Worm (Caenorhabditis elegans) whole organism, early embryonic: ENCODE measurements around the gene cpna-1.
A peak's percentile ranks its signal among the peaks of the same experiment; 100 is the strongest.

ENCODE experiments used
- B0310.2 ChIP-seq: sonication (generic microtip); optimal IDR thresholded peaks from 2 replicates; lab custom pipeline; 2016; ENCODE audit warnings: mild to moderate bottlenecking, missing genetic modification characterization, missing compliant biosample characterization
- F13C5.2 ChIP-seq: sonication (generic microtip); optimal IDR thresholded peaks from 2 replicates; lab custom pipeline; 2017; ENCODE audit warnings: mild to moderate bottlenecking, missing genetic modification characterization, inconsistent platforms, missing compliant biosample characterization
- aly-1 ChIP-seq: sonication (generic microtip); optimal IDR thresholded peaks from 2 replicates; lab custom pipeline; 2016; ENCODE audit warnings: missing genetic modification characterization, missing compliant biosample characterization
- ama-1 ChIP-seq: fragments of 150-350 bp; optimal IDR thresholded peaks from 2 replicates; lab custom pipeline; 2014
- ceh-13 ChIP-seq: fragments of 200-800 bp; sonication (Bioruptor generic); optimal IDR thresholded peaks from 2 replicates; lab custom pipeline; 2018; ENCODE audit warnings: mild to moderate bottlenecking, missing genetic modification characterization, missing compliant biosample characterization
- ceh-36 ChIP-seq: sonication (generic microtip); optimal IDR thresholded peaks from 2 replicates; lab custom pipeline; 2016; ENCODE audit warnings: missing genetic modification characterization, inconsistent platforms, missing compliant biosample characterization
- ets-7 ChIP-seq: sonication (generic microtip); optimal IDR thresholded peaks from 2 replicates; lab custom pipeline; 2016; ENCODE audit warnings: missing genotype, missing genetic modification characterization, missing compliant biosample characterization
- flt-1 ChIP-seq: fragments of 200-800 bp; sonication (Bioruptor generic); IDR thresholded peaks from 2 replicates; pipeline ENCODE4 v1.3.6; 2022; ENCODE audit warnings: missing genetic modification characterization, missing compliant biosample characterization
- hmbx-1 ChIP-seq: sonication (generic microtip); optimal IDR thresholded peaks from 2 replicates; lab custom pipeline; 2016; ENCODE audit warnings: mild to moderate bottlenecking, missing genetic modification characterization, missing compliant biosample characterization
- hmg-4 ChIP-seq: fragments of 200-800 bp; sonication (Bioruptor generic); optimal IDR thresholded peaks from 2 replicates; lab custom pipeline; 2018; ENCODE audit warnings: mild to moderate bottlenecking, missing genetic modification characterization, missing compliant biosample characterization
- hnd-1 ChIP-seq: sonication (generic microtip); optimal IDR thresholded peaks from 2 replicates; lab custom pipeline; 2016; ENCODE audit warnings: missing genetic modification characterization, missing compliant biosample characterization
- pes-1 ChIP-seq: fragments of 200-800 bp; sonication (Bioruptor generic); IDR thresholded peaks from 2 replicates; pipeline ENCODE4 v1.3.6; 2022; ENCODE audit warnings: missing genetic modification reagents, missing genetic modification characterization, missing compliant biosample characterization
- scrt-1 ChIP-seq: fragments of 200-800 bp; sonication (Bioruptor generic); IDR thresholded peaks from 2 replicates; pipeline ENCODE4 v1.3.6; 2022; ENCODE audit warnings: missing genetic modification characterization, missing compliant biosample characterization
- sea-1 ChIP-seq: fragments of 200-800 bp; sonication (Bioruptor generic); conservative IDR thresholded peaks from 2 replicates; pipeline ENCODE4 v1.3.6; 2022; ENCODE audit warnings: missing genetic modification characterization, missing compliant biosample characterization
- tbx-11 ChIP-seq: fragments of 200-800 bp; sonication (Bioruptor generic); IDR thresholded peaks from 2 replicates; pipeline ENCODE4 v1.3.6; 2022; ENCODE audit warnings: missing genetic modification characterization, missing compliant biosample characterization
- tbx-37 ChIP-seq: fragments of 200-800 bp; sonication (Bioruptor generic); conservative IDR thresholded peaks from 2 replicates; pipeline ENCODE4 v1.3.6; 2022; ENCODE audit warnings: missing genetic modification reagents, missing genetic modification characterization, missing compliant biosample characterization
- tra-4 ChIP-seq: sonication (generic microtip); optimal IDR thresholded peaks from 2 replicates; lab custom pipeline; 2017; ENCODE audit warnings: missing genetic modification characterization, missing compliant biosample characterization

Gene cpna-1

ce11 chrII:4235959-4236358 is 49.5 kb downstream of the cpna-1 start, which contains the start of gene fbxc-43:
Gene fbxc-43 (minus strand): TSS chrII:4235996.
- no peak for TF ChIP-seq hmbx-1 (tag; lab: Kevin White, UChicago)
- TF ChIP-seq hnd-1: no peak
- no peak for TF ChIP-seq B0310.2 (tag; lab: Kevin White, UChicago)
- TF ChIP-seq ama-1: no peak
- TF ChIP-seq scrt-1 (GFP tag; lab: Robert Waterston, UW): no peak
- no peak for TF ChIP-seq tra-4 (tag; lab: Kevin White, UChicago)
- no peak for TF ChIP-seq hmg-4 (GFP tag; lab: Kevin White, UChicago)

- 0 out of 2 replicates have a peak, but pooled peaks have one; percentile 42 for TF ChIP-seq sea-1 (GFP tag; lab: Robert Waterston, UW)
- peak; percentile 63 for TF ChIP-seq hmg-4 (GFP tag; lab: Kevin White, UChicago)
- peak; percentile 11 for TF ChIP-seq hmbx-1 (tag; lab: Kevin White, UChicago)
- peak; percentile 48 for TF ChIP-seq ceh-13 (GFP tag; lab: Kevin White, UChicago)
- peak; percentile 77 for TF ChIP-seq ceh-36 (tag; lab: Kevin White, UChicago)
- no peak for TF ChIP-seq ama-1
- TF ChIP-seq B0310.2 (tag; lab: Kevin White, UChicago): peak; percentile 17
- peak; percentile 74 for TF ChIP-seq tbx-37 (GFP tag; lab: Robert Waterston, UW)
- peak; percentile 15 for TF ChIP-seq tra-4 (tag; lab: Kevin White, UChicago)
- peak; percentile 88 for TF ChIP-seq pes-1 (GFP tag; lab: Robert Waterston, UW)
- no peak for TF ChIP-seq ets-7 (tag; lab: Kevin White, UChicago)
- peak; percentile 76 for TF ChIP-seq scrt-1 (GFP tag; lab: Robert Waterston, UW)
- peak; percentile 68 for TF ChIP-seq flt-1
- peak; percentile 84 for TF ChIP-seq F13C5.2 (tag; lab: Kevin White, UChicago)
- peak; percentile 51 for TF ChIP-seq aly-1 (tag; lab: Kevin White, UChicago)
- peak; percentile 79 for TF ChIP-seq tbx-11 (GFP tag; lab: Robert Waterston, UW)
- peak; percentile 58 for TF ChIP-seq hnd-1
Observed at ce11 chrII:4237701-4238214, 51.3 kb downstream of the cpna-1 start, which contains the start of the genes fbxc-44 and C16A11.2. Gene fbxc-44 (minus strand): TSS chrII:4237751. Gene C16A11.2 (plus strand): TSS chrII:4238203.

ce11 chrII:4238963-4239362 is 52.5 kb downstream of the cpna-1 start:
- no peak for TF ChIP-seq sea-1 (GFP tag; lab: Robert Waterston, UW)
- TF ChIP-seq aly-1 (tag; lab: Kevin White, UChicago): no peak
- TF ChIP-seq ets-7 (tag; lab: Kevin White, UChicago): no peak
- no peak for TF ChIP-seq F13C5.2 (tag; lab: Kevin White, UChicago)
- no peak for TF ChIP-seq hmbx-1 (tag; lab: Kevin White, UChicago)
- TF ChIP-seq hnd-1: no peak
- no peak for TF ChIP-seq tra-4 (tag; lab: Kevin White, UChicago)
- TF ChIP-seq ama-1: no peak
- no peak for TF ChIP-seq B0310.2 (tag; lab: Kevin White, UChicago)
- TF ChIP-seq ceh-36 (tag; lab: Kevin White, UChicago): no peak
- TF ChIP-seq tbx-11 (GFP tag; lab: Robert Waterston, UW): no peak
- TF ChIP-seq hmg-4 (GFP tag; lab: Kevin White, UChicago): no peak
- no peak for TF ChIP-seq pes-1 (GFP tag; lab: Robert Waterston, UW)
- no peak for TF ChIP-seq flt-1
- TF ChIP-seq ceh-13 (GFP tag; lab: Kevin White, UChicago): no peak

DNA sequence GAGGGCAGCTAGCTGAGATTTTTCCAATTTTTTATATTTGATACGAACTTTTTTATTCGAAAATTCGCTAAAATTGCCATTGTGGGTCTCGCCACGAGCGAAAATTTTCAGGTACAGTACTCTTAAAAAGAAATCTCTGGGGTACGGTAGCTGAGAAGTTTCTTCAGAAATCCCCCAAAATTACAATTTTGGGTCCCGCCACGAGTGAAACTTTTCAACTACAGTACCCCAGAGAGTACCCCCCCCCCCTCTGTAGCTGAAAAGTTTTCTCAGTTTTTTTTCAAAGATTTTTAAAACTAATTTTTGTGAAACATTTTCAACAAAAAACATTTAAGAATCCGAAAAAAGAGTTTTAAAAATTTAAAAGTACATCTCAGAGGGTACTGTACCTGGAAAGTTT is 58.5 kb downstream of the cpna-1 start:
- no peak for TF ChIP-seq ceh-13 (GFP tag; lab: Kevin White, UChicago)
- no peak for TF ChIP-seq ets-7 (tag; lab: Kevin White, UChicago)
- no peak for TF ChIP-seq pes-1 (GFP tag; lab: Robert Waterston, UW)
- TF ChIP-seq tbx-11 (GFP tag; lab: Robert Waterston, UW): no peak
- TF ChIP-seq hmg-4 (GFP tag; lab: Kevin White, UChicago): no peak
- no peak for TF ChIP-seq tbx-37 (GFP tag; lab: Robert Waterston, UW)
- no peak for TF ChIP-seq aly-1 (tag; lab: Kevin White, UChicago)
- no peak for TF ChIP-seq ama-1
- TF ChIP-seq scrt-1 (GFP tag; lab: Robert Waterston, UW): no peak
- TF ChIP-seq ceh-36 (tag; lab: Kevin White, UChicago): no peak
- TF ChIP-seq tra-4 (tag; lab: Kevin White, UChicago): no peak
- TF ChIP-seq flt-1: no peak
- TF ChIP-seq B0310.2 (tag; lab: Kevin White, UChicago): no peak
- TF ChIP-seq F13C5.2 (tag; lab: Kevin White, UChicago): no peak
- no peak for TF ChIP-seq sea-1 (GFP tag; lab: Robert Waterston, UW)
- TF ChIP-seq hnd-1: no peak
- TF ChIP-seq hmbx-1 (tag; lab: Kevin White, UChicago): no peak

- TF ChIP-seq tra-4 (tag; lab: Kevin White, UChicago) (no peak), aly-1 (tag; lab: Kevin White, UChicago) (no peak), ama-1 (no peak), pes-1 (GFP tag; lab: Robert Waterston, UW) (no peak), ceh-36 (tag; lab: Kevin White, UChicago) (no peak), flt-1 (no peak), scrt-1 (GFP tag; lab: Robert Waterston, UW) (no peak), sea-1 (GFP tag; lab: Robert Waterston, UW) (no peak), F13C5.2 (tag; lab: Kevin White, UChicago) (no peak), hmg-4 (GFP tag; lab: Kevin White, UChicago) (no peak), hnd-1 (no peak), ets-7 (tag; lab: Kevin White, UChicago) (no peak), tbx-11 (GFP tag; lab: Robert Waterston, UW) (no peak), B0310.2 (tag; lab: Kevin White, UChicago) (no peak), ceh-13 (GFP tag; lab: Kevin White, UChicago) (no peak), hmbx-1 (tag; lab: Kevin White, UChicago) (no peak), tbx-37 (GFP tag; lab: Robert Waterston, UW) (no peak)
Observed at ce11 chrII:4246897-4247296, 60.4 kb downstream of the cpna-1 start, which contains the start of gene gpa-11. Gene gpa-11 (plus strand): TSS chrII:4247197.

DNA sequence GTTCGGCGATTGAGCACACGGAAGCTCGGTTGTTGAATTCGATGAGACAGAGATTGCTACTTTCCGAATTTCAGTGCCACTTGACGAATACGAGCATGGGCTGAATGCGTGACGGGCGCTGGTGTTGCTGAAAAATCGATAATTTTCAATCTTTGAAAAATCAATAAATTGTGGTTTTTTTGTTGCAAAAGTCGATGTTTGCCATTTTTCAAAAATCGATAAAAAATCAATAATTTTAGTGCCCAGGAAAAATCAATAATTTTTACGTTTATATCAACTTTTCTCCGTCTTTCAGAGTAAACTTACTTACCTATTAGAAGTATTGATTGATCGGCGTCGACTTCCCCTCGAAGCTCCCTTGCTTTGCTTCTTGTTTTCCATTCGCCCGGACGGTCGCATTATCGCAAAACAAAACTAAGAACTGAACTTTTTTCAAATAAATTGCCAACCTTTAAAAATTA is 70.1 kb downstream of the cpna-1 start, which contains the start of gene C16A11.7:
C16A11.7 (minus strand) TSS at position 411 of the 461 bp plus-strand sequence.
- TF ChIP-seq tra-4 (tag; lab: Kevin White, UChicago) (no peak), hnd-1 (no peak), flt-1 (no peak), B0310.2 (tag; lab: Kevin White, UChicago) (no peak), ceh-13 (GFP tag; lab: Kevin White, UChicago) (no peak), ama-1 (no peak)
